Fruit fly (Drosophila melanogaster) whole organism, embryonic: ENCODE results near the gene CheB38b.

Experiments used
- Antp ChIP-seq: fragments of 200-800 bp; sonication (Bioruptor generic); optimal IDR thresholded peaks from 3 replicates; lab custom pipeline; 2016; ENCODE audit warnings: missing biosample characterization, missing genetic modification characterization
- CG10147 ChIP-seq: fragments of 200-800 bp; sonication (Bioruptor generic); optimal IDR thresholded peaks from 2 replicates; lab custom pipeline; 2019; ENCODE audit warnings: missing biosample characterization, mild to moderate bottlenecking, missing genetic modification characterization, moderate library complexity
- CG10366 ChIP-seq: fragments of 200-800 bp; sonication (Bioruptor generic); IDR thresholded peaks from 2 replicates; pipeline ENCODE4 v1.3.6; 2022; ENCODE audit warnings: missing biosample characterization, missing genetic modification characterization
- CG10565 ChIP-seq: fragments of 200-800 bp; sonication (Bioruptor generic); optimal IDR thresholded peaks from 3 replicates; lab custom pipeline; 2016; ENCODE audit warnings: missing biosample characterization, mild to moderate bottlenecking, missing genetic modification characterization
- CG13296 ChIP-seq: fragments of 200-800 bp; sonication (Bioruptor generic); optimal IDR thresholded peaks from 3 replicates; lab custom pipeline; 2018; ENCODE audit warnings: missing biosample characterization, mild to moderate bottlenecking, missing genetic modification characterization
- CG15011 ChIP-seq: fragments of 200-800 bp; sonication (Bioruptor generic); optimal IDR thresholded peaks from 3 replicates; lab custom pipeline; 2018; ENCODE audit warnings: missing biosample characterization, mild to moderate bottlenecking, missing genetic modification characterization
- CG17568 ChIP-seq: fragments of 200-800 bp; sonication (Bioruptor generic); optimal IDR thresholded peaks from 2 replicates; lab custom pipeline; 2018; ENCODE audit warnings: missing biosample characterization, mild to moderate bottlenecking, missing genetic modification characterization, moderate library complexity
- CG18011 ChIP-seq: fragments of 200-800 bp; sonication (Bioruptor generic); optimal IDR thresholded peaks from 2 replicates; lab custom pipeline; 2017; ENCODE audit warnings: missing biosample characterization, missing genetic modification characterization, mild to moderate bottlenecking, moderate library complexity, missing genotype
- CG18476 ChIP-seq: fragments of 200-800 bp; sonication (Bioruptor generic); optimal IDR thresholded peaks from 2 replicates; lab custom pipeline; 2016; ENCODE audit warnings: missing biosample characterization, mild to moderate bottlenecking, missing genetic modification characterization
- CG30403 ChIP-seq: fragments of 200-800 bp; sonication (Bioruptor generic); optimal IDR thresholded peaks from 3 replicates; lab custom pipeline; 2016; ENCODE audit warnings: missing biosample characterization, missing genetic modification characterization
- CG31224 ChIP-seq: fragments of 200-800 bp; sonication (Bioruptor generic); IDR thresholded peaks from 2 replicates; pipeline ENCODE4 v1.3.6; 2022; ENCODE audit warnings: missing biosample characterization, missing genetic modification characterization
- CG32772 ChIP-seq: fragments of 200-800 bp; sonication (Bioruptor generic); IDR thresholded peaks from 2 replicates; pipeline ENCODE4 v1.3.6; 2022; ENCODE audit warnings: missing biosample characterization, missing genetic modification characterization
- CG3407 ChIP-seq: fragments of 200-800 bp; sonication (Bioruptor generic); optimal IDR thresholded peaks from 2 replicates; lab custom pipeline; 2018; ENCODE audit warnings: missing biosample characterization, mild to moderate bottlenecking, missing genetic modification characterization
- CG34376 ChIP-seq: fragments of 200-800 bp; sonication (Bioruptor generic); optimal IDR thresholded peaks from 2 replicates; lab custom pipeline; 2018; ENCODE audit warnings: missing biosample characterization, mild to moderate bottlenecking, missing genetic modification characterization
- CG34422 ChIP-seq: fragments of 200-800 bp; sonication (Bioruptor generic); IDR thresholded peaks from 3 replicates; pipeline ENCODE4 v1.3.6; 2022; ENCODE audit warnings: missing biosample characterization, missing genetic modification characterization
- CG7271 ChIP-seq: fragments of 200-800 bp; sonication (Bioruptor generic); optimal IDR thresholded peaks from 2 replicates; lab custom pipeline; 2018; ENCODE audit warnings: missing biosample characterization, mild to moderate bottlenecking, missing genetic modification characterization, moderate library complexity
- CG9727 ChIP-seq: fragments of 200-800 bp; sonication (Bioruptor generic); optimal IDR thresholded peaks from 3 replicates; lab custom pipeline; 2017; ENCODE audit warnings: missing biosample characterization, mild to moderate bottlenecking, missing genetic modification characterization
- D19A ChIP-seq: fragments of 200-800 bp; optimal IDR thresholded peaks from 3 replicates; lab custom pipeline; 2019; ENCODE audit warnings: missing biosample characterization, mild to moderate bottlenecking, missing genetic modification characterization, moderate library complexity
- D19B ChIP-seq: fragments of 200-800 bp; sonication (Bioruptor generic); optimal IDR thresholded peaks from 2 replicates; lab custom pipeline; 2017; ENCODE audit warnings: missing biosample characterization, mild to moderate bottlenecking, missing genetic modification characterization
- Dek ChIP-seq: fragments of 200-800 bp; sonication (Bioruptor generic); optimal IDR thresholded peaks from 3 replicates; lab custom pipeline; 2019; ENCODE audit warnings: missing biosample characterization, mild to moderate bottlenecking, missing genetic modification characterization, moderate library complexity
- Eip74EF ChIP-seq, 2 experiments: fragments of 200-800 bp in 1 of 2; fragments of >200 bp in 1 of 2; sonication (Bioruptor generic) in 1 of 2; optimal IDR thresholded peaks; 2 replicates each; lab custom pipeline; 2017 to 2019; ENCODE audit warnings: missing biosample characterization in 2 of 2, missing genetic modification characterization in 2 of 2, mild to moderate bottlenecking in 1 of 2, moderate library complexity in 1 of 2
- Fer1 ChIP-seq: fragments of 200-800 bp; sonication (Bioruptor generic); optimal IDR thresholded peaks from 2 replicates; lab custom pipeline; 2017; ENCODE audit warnings: missing biosample characterization, mild to moderate bottlenecking, missing genetic modification characterization
- Hand ChIP-seq: fragments of 200-800 bp; sonication (Bioruptor generic); optimal IDR thresholded peaks from 2 replicates; lab custom pipeline; 2017; ENCODE audit warnings: mild to moderate bottlenecking, missing biosample characterization, missing genetic modification reagents, missing genetic modification characterization
- Hr3 ChIP-seq: fragments of 200-800 bp; sonication (Bioruptor generic); optimal IDR thresholded peaks from 3 replicates; lab custom pipeline; 2016; ENCODE audit warnings: missing biosample characterization, missing genetic modification characterization
- Hr78 ChIP-seq, 2 experiments: fragments of 200-800 bp in 1 of 2; fragments of >200 bp in 1 of 2; sonication (Bioruptor generic) in 1 of 2; optimal IDR thresholded peaks; 2 replicates each; lab custom pipeline; 2017 to 2019; ENCODE audit warnings: missing biosample characterization in 2 of 2, missing genetic modification characterization in 2 of 2, mild to moderate bottlenecking in 1 of 2, moderate library complexity in 1 of 2
- MBD-R2 ChIP-seq: fragments of 200-800 bp; sonication (Bioruptor generic); IDR thresholded peaks from 2 replicates; pipeline ENCODE4 v1.3.6; 2022; ENCODE audit warnings: missing biosample characterization, missing genetic modification characterization
- Xbp1 ChIP-seq: fragments of 200-800 bp; sonication (Bioruptor generic); optimal IDR thresholded peaks from 3 replicates; lab custom pipeline; 2016; ENCODE audit warnings: missing biosample characterization, mild to moderate bottlenecking, missing genetic modification characterization
- ara ChIP-seq: fragments of 200-800 bp; sonication (Bioruptor generic); IDR thresholded peaks from 2 replicates; pipeline ENCODE4 v1.3.6; 2022; ENCODE audit warnings: missing biosample characterization, missing genetic modification characterization
- chif ChIP-seq, 2 experiments: fragments of 200-800 bp; sonication (Bioruptor generic); optimal IDR thresholded peaks; 3 replicates each; lab custom pipeline; 2016; ENCODE audit warnings: missing biosample characterization in 2 of 2, missing genetic modification characterization in 2 of 2
- cwo ChIP-seq: fragments of 200-800 bp; sonication (Bioruptor generic); optimal IDR thresholded peaks from 3 replicates; lab custom pipeline; 2017; ENCODE audit warnings: missing biosample characterization, missing genetic modification characterization, mild to moderate bottlenecking, moderate library complexity, missing genetic modification reagents
- danr ChIP-seq: fragments of 200-800 bp; sonication (Bioruptor generic); IDR thresholded peaks from 2 replicates; pipeline ENCODE4 v1.3.6; 2022; ENCODE audit warnings: missing biosample characterization, missing genetic modification characterization
- dimm ChIP-seq: fragments of 200-800 bp; sonication (Bioruptor generic); IDR thresholded peaks from 2 replicates; pipeline ENCODE4 v1.3.6; 2022; ENCODE audit warnings: missing biosample characterization, missing genetic modification characterization
- dmrt99B ChIP-seq: fragments of 200-800 bp; sonication (Bioruptor generic); optimal IDR thresholded peaks from 2 replicates; lab custom pipeline; 2018; ENCODE audit warnings: missing biosample characterization, mild to moderate bottlenecking, missing genetic modification characterization, moderate library complexity
- esg ChIP-seq: fragments of 200-800 bp; sonication (Bioruptor generic); conservative IDR thresholded peaks from 2 replicates; pipeline ENCODE4 v1.3.6; 2022; ENCODE audit warnings: missing biosample characterization, missing genetic modification characterization
- exex ChIP-seq: fragments of 200-800 bp; sonication (Bioruptor generic); optimal IDR thresholded peaks from 4 replicates; lab custom pipeline; 2018; ENCODE audit warnings: missing biosample characterization, mild to moderate bottlenecking, missing genetic modification characterization, moderate library complexity
- gsb-n ChIP-seq: fragments of 200-800 bp; sonication (Bioruptor generic); optimal IDR thresholded peaks from 3 replicates; lab custom pipeline; 2018; ENCODE audit warnings: missing biosample characterization, mild to moderate bottlenecking, missing genetic modification characterization
- jigr1 ChIP-seq: fragments of 200-800 bp; sonication (Bioruptor generic); IDR thresholded peaks from 3 replicates; pipeline ENCODE4 v1.3.6; 2022; ENCODE audit warnings: missing biosample characterization, missing genetic modification characterization
- lmd ChIP-seq: fragments of 200-800 bp; sonication (Bioruptor generic); IDR thresholded peaks from 2 replicates; pipeline ENCODE4 v1.3.6; 2022; ENCODE audit warnings: missing biosample characterization, missing genetic modification characterization
- mirr ChIP-seq: fragments of 200-800 bp; sonication (Bioruptor generic); optimal IDR thresholded peaks from 3 replicates; lab custom pipeline; 2018; ENCODE audit warnings: missing biosample characterization, mild to moderate bottlenecking, missing genetic modification characterization
- phol ChIP-seq: fragments of 200-800 bp; sonication (Bioruptor generic); optimal IDR thresholded peaks from 3 replicates; lab custom pipeline; 2018; ENCODE audit warnings: missing biosample characterization, mild to moderate bottlenecking, missing genetic modification characterization, moderate library complexity
- pum ChIP-seq: fragments of 200-800 bp; sonication (Bioruptor generic); optimal IDR thresholded peaks from 2 replicates; lab custom pipeline; 2016; ENCODE audit warnings: missing biosample characterization, missing genetic modification characterization
- ranshi ChIP-seq: fragments of 200-800 bp; sonication (Bioruptor generic); IDR thresholded peaks from 2 replicates; pipeline ENCODE4 v1.3.6; 2022; ENCODE audit warnings: missing biosample characterization, missing genetic modification characterization
- sd ChIP-seq: fragments of 200-800 bp; sonication (Bioruptor generic); optimal IDR thresholded peaks from 3 replicates; lab custom pipeline; 2018; ENCODE audit warnings: missing biosample characterization, mild to moderate bottlenecking, missing genetic modification characterization, moderate library complexity
- shn ChIP-seq: fragments of 200-800 bp; sonication (Bioruptor generic); optimal IDR thresholded peaks from 3 replicates; lab custom pipeline; 2016; ENCODE audit warnings: missing biosample characterization, missing genetic modification characterization
- slbo ChIP-seq: fragments of 200-800 bp; sonication (Bioruptor generic); IDR thresholded peaks from 2 replicates; pipeline ENCODE4 v1.3.6; 2022; ENCODE audit warnings: missing biosample characterization, missing genetic modification characterization
- sna ChIP-seq: fragments of 200-800 bp; sonication (Bioruptor generic); IDR thresholded peaks from 2 replicates; pipeline ENCODE4 v1.3.6; 2022; ENCODE audit warnings: missing biosample characterization, missing genetic modification characterization; ENCODE audit not compliant: partially characterized antibody
- zfh1 ChIP-seq: fragments of 200-800 bp; sonication (Bioruptor generic); IDR thresholded peaks from 3 replicates; pipeline ENCODE4 v1.3.6; 2022; ENCODE audit warnings: missing biosample characterization, missing genetic modification characterization

CheB38b gene

dm6 chr2L:20807617-20808509, 9.2 kb downstream of the CheB38b start (continued):
- peak; percentile 65 for TF ChIP-seq CG17568 (GFP tag; lab: Kevin White, UChicago)
- TF ChIP-seq CG18011 (GFP tag; lab: Kevin White, UChicago) = peak; percentile 52
- peak; percentile 42 for TF ChIP-seq D19B
- TF ChIP-seq CG10147 = peak; percentile 27
- peak; percentile 53 for TF ChIP-seq esg (GFP tag; lab: Robert Waterston, UW)
- peak in 1 of 2 experiments; percentile 13 for TF ChIP-seq Eip74EF (GFP tag; optimal IDR thresholded peaks at IDR 0.05; lab: Kevin White, UChicago)
- TF ChIP-seq chif (GFP tag; optimal IDR thresholded peaks at IDR 0.05; lab: Kevin White, UChicago) = peak in 1 of 2 experiments; percentile 3
- TF ChIP-seq Hr3 (GFP tag; lab: Kevin White, UChicago) = peak; percentile 16
- peak; percentile 18; the same call in 1 of the 2 replicates for TF ChIP-seq MBD-R2 (GFP tag; lab: Robert Waterston, UW)
- peak; percentile 13 for TF ChIP-seq Xbp1 (GFP tag; lab: Kevin White, UChicago)
- TF ChIP-seq CG13296 = peak; percentile 51
- peak; percentile 58 for TF ChIP-seq CG9727 (GFP tag; lab: Kevin White, UChicago)
- peak; percentile 63 for TF ChIP-seq slbo (GFP tag; lab: Robert Waterston, UW)
- peak; percentile 1 for TF ChIP-seq CG7271
- TF ChIP-seq sna (GFP tag; lab: Robert Waterston, UW) = 0 out of 2 replicates have a peak, but pooled peaks have one; percentile 18
- peak; percentile 34 for TF ChIP-seq CG30403
- TF ChIP-seq D19A (tag; lab: Kevin White, UChicago) = peak; percentile 43
- TF ChIP-seq CG32772 (GFP tag; lab: Robert Waterston, UW) = peak; percentile 45; the same call in 1 of the 2 replicates
- no peak for TF ChIP-seq CG10565 (GFP tag; lab: Kevin White, UChicago)
- TF ChIP-seq dimm (GFP tag; lab: Robert Waterston, UW) = no peak
- peak; percentile 32 for TF ChIP-seq lmd (GFP tag; lab: Robert Waterston, UW)
- TF ChIP-seq Dek (tag; lab: Kevin White, UChicago) = peak; percentile 44
- TF ChIP-seq CG34422 (GFP tag; lab: Robert Waterston, UW) = no peak
- peak; percentile 14 for TF ChIP-seq CG34376
- TF ChIP-seq zfh1 (GFP tag; lab: Robert Waterston, UW) = peak; percentile 56; the same call in 2 of the 3 replicates
- TF ChIP-seq CG10366 (GFP tag; lab: Robert Waterston, UW) = peak; percentile 31; the same call in 1 of the 2 replicates
- peak; percentile 98 for TF ChIP-seq CG31224 (GFP tag; lab: Robert Waterston, UW)
- TF ChIP-seq Hand (GFP tag; lab: Kevin White, UChicago) = peak; percentile 68
- no peak for TF ChIP-seq Hr78 (GFP tag; optimal IDR thresholded peaks at IDR 0.05; lab: Kevin White, UChicago)
- TF ChIP-seq jigr1 = no peak
- peak; percentile 26; the same call in 1 of the 2 replicates for TF ChIP-seq ranshi
- no peak for TF ChIP-seq gsb-n
- TF ChIP-seq danr (GFP tag; lab: Robert Waterston, UW) = 0 out of 2 replicates have a peak, but pooled peaks have one; percentile 22
- peak; percentile 70 for TF ChIP-seq dmrt99B
- TF ChIP-seq mirr (GFP tag; lab: Kevin White, UChicago) = peak; percentile 61
- peak; percentile 74 for TF ChIP-seq Fer1 (GFP tag; lab: Kevin White, UChicago)
- peak; percentile 26 for TF ChIP-seq CG3407
- TF ChIP-seq pum (GFP tag; lab: Kevin White, UChicago) = no peak
- TF ChIP-seq Antp (GFP tag; lab: Kevin White, UChicago) = no peak
- TF ChIP-seq shn (GFP tag; lab: Kevin White, UChicago) = no peak
- peak; percentile 52 for TF ChIP-seq cwo (GFP tag; lab: Kevin White, UChicago)
- peak; percentile 6 for TF ChIP-seq CG18476 (GFP tag; lab: Kevin White, UChicago)
- TF ChIP-seq phol = peak; percentile 44
- peak; percentile 25 for TF ChIP-seq sd (tag; lab: Kevin White, UChicago)
- peak; percentile 66 for TF ChIP-seq CG15011 (GFP tag; lab: Kevin White, UChicago)
- TF ChIP-seq exex (tag; lab: Kevin White, UChicago) = peak; percentile 16
- no peak for TF ChIP-seq ara
